Worm (Caenorhabditis elegans) whole organism, L4/young adult: ENCODE measurements around the gene col-105.

ENCODE experiments used
- W03F9.2 ChIP-seq: fragments of 150-350 bp; optimal IDR thresholded peaks from 2 replicates; lab custom pipeline; 2014; ENCODE audit warnings: missing biosample characterization, missing genetic modification characterization
- him-1 ChIP-seq: sonication (generic microtip); optimal IDR thresholded peaks from 2 replicates; lab custom pipeline; 2016; ENCODE audit warnings: missing genotype, missing genetic modification reagents, missing genetic modification characterization, missing compliant biosample characterization

- TF ChIP-seq him-1 (no peak), W03F9.2 (tag; lab: Kevin White, UChicago) (no peak)
Observed at ce11 chrIV:1328682-1329212, 30.3 kb downstream of the col-105 start, which contains the start of gene F53H1.3.
